Fruit fly (Drosophila melanogaster) whole organism, adult: Measurements from ENCODE around the gene ENGase.

Source experiments
- CG12768 ChIP-seq: fragments of 200-800 bp; sonication (Bioruptor generic); optimal IDR thresholded peaks from 2 replicates; lab custom pipeline; 2017; ENCODE audit warnings: missing biosample characterization, missing genetic modification characterization, mild to moderate bottlenecking, moderate library complexity, missing genetic modification reagents
- CG14711 ChIP-seq: fragments of 200-800 bp; sonication (Bioruptor generic); optimal IDR thresholded peaks from 2 replicates; lab custom pipeline; 2018; ENCODE audit warnings: missing biosample characterization, mild to moderate bottlenecking, missing genetic modification characterization, moderate library complexity
- CG1620 ChIP-seq: fragments of 200-800 bp; sonication (Bioruptor generic); optimal IDR thresholded peaks from 2 replicates; lab custom pipeline; 2016; ENCODE audit warnings: missing biosample characterization, missing genetic modification characterization
- CG33017 ChIP-seq: fragments of 200-800 bp; sonication (Bioruptor generic); optimal IDR thresholded peaks from 2 replicates; lab custom pipeline; 2018; ENCODE audit warnings: missing biosample characterization, mild to moderate bottlenecking, missing genetic modification characterization, moderate library complexity
- CG7101 ChIP-seq: fragments of 200-800 bp; sonication (Bioruptor generic); optimal IDR thresholded peaks from 2 replicates; lab custom pipeline; 2018; ENCODE audit warnings: missing biosample characterization, mild to moderate bottlenecking, missing genetic modification characterization, moderate library complexity
- Clk ChIP-seq: fragments of 200-800 bp; sonication (Bioruptor generic); optimal IDR thresholded peaks from 2 replicates; lab custom pipeline; 2017; ENCODE audit warnings: missing biosample characterization, missing genetic modification characterization
- Crg-1 ChIP-seq: fragments of 200-800 bp; sonication (Bioruptor generic); optimal IDR thresholded peaks from 2 replicates; lab custom pipeline; 2016; ENCODE audit warnings: missing biosample characterization, missing genetic modification characterization
- bab1 ChIP-seq: fragments of 200-800 bp; sonication (Bioruptor generic); optimal IDR thresholded peaks from 3 replicates; lab custom pipeline; 2019; ENCODE audit warnings: missing biosample characterization, mild to moderate bottlenecking, missing genetic modification characterization, moderate library complexity
- cic ChIP-seq: fragments of 200-800 bp; sonication (Bioruptor generic); optimal IDR thresholded peaks from 2 replicates; lab custom pipeline; 2017; ENCODE audit warnings: missing biosample characterization, mild to moderate bottlenecking, missing genetic modification characterization, moderate library complexity
- cnc ChIP-seq, 2 experiments: fragments of >200 bp; optimal IDR thresholded peaks; 2 replicates each; lab custom pipeline; 2017
- ovo ChIP-seq: fragments of 200-800 bp; sonication (Bioruptor generic); optimal IDR thresholded peaks from 2 replicates; lab custom pipeline; 2016; ENCODE audit warnings: missing biosample characterization, missing genetic modification characterization
- pad ChIP-seq: fragments of 200-800 bp; sonication (Bioruptor generic); optimal IDR thresholded peaks from 3 replicates; lab custom pipeline; 2017; ENCODE audit warnings: missing biosample characterization, missing genetic modification characterization, mild to moderate bottlenecking, moderate library complexity, missing genetic modification reagents

- no peak for TF ChIP-seq Clk
- TF ChIP-seq cnc (optimal IDR thresholded peaks at IDR 0.05; lab: Kevin White, UChicago) = no peak
- no peak for TF ChIP-seq CG14711 (tag; lab: Kevin White, UChicago)
- no peak for TF ChIP-seq cic
- no peak for TF ChIP-seq CG1620 (GFP tag; lab: Kevin White, UChicago)
- TF ChIP-seq ovo (GFP tag; lab: Kevin White, UChicago) = no peak
- no peak for TF ChIP-seq CG7101 (tag; lab: Kevin White, UChicago)
- no peak for TF ChIP-seq pad (GFP tag; lab: Kevin White, UChicago)
- TF ChIP-seq CG33017 (tag; lab: Kevin White, UChicago) = no peak
- no peak for TF ChIP-seq bab1 (GFP tag; lab: Kevin White, UChicago)
- no peak for TF ChIP-seq CG12768 (GFP tag; lab: Kevin White, UChicago)
- no peak for TF ChIP-seq Crg-1 (GFP tag; lab: Kevin White, UChicago)
Observed at dm6 chrX:17407737-17408136, 15.7 kb upstream of the ENGase start.
